Worm (Caenorhabditis elegans) whole organism, early embryonic: ENCODE measurements around the gene sax-3.

Source experiments
- aly-1 ChIP-seq: sonication (generic microtip); optimal IDR thresholded peaks from 2 replicates; lab custom pipeline; 2016; ENCODE audit warnings: missing genetic modification characterization, missing compliant biosample characterization
- ama-1 ChIP-seq: fragments of 150-350 bp; optimal IDR thresholded peaks from 2 replicates; lab custom pipeline; 2014
- flt-1 ChIP-seq: fragments of 200-800 bp; sonication (Bioruptor generic); IDR thresholded peaks from 2 replicates; pipeline ENCODE4 v1.3.6; 2022; ENCODE audit warnings: missing genetic modification characterization, missing compliant biosample characterization
- hmbx-1 ChIP-seq: sonication (generic microtip); optimal IDR thresholded peaks from 2 replicates; lab custom pipeline; 2016; ENCODE audit warnings: mild to moderate bottlenecking, missing genetic modification characterization, missing compliant biosample characterization
- hnd-1 ChIP-seq: sonication (generic microtip); optimal IDR thresholded peaks from 2 replicates; lab custom pipeline; 2016; ENCODE audit warnings: missing genetic modification characterization, missing compliant biosample characterization
- pes-1 ChIP-seq: fragments of 200-800 bp; sonication (Bioruptor generic); IDR thresholded peaks from 2 replicates; pipeline ENCODE4 v1.3.6; 2022; ENCODE audit warnings: missing genetic modification reagents, missing genetic modification characterization, missing compliant biosample characterization
- scrt-1 ChIP-seq: fragments of 200-800 bp; sonication (Bioruptor generic); IDR thresholded peaks from 2 replicates; pipeline ENCODE4 v1.3.6; 2022; ENCODE audit warnings: missing genetic modification characterization, missing compliant biosample characterization
- sea-1 ChIP-seq: fragments of 200-800 bp; sonication (Bioruptor generic); conservative IDR thresholded peaks from 2 replicates; pipeline ENCODE4 v1.3.6; 2022; ENCODE audit warnings: missing genetic modification characterization, missing compliant biosample characterization

DNA sequence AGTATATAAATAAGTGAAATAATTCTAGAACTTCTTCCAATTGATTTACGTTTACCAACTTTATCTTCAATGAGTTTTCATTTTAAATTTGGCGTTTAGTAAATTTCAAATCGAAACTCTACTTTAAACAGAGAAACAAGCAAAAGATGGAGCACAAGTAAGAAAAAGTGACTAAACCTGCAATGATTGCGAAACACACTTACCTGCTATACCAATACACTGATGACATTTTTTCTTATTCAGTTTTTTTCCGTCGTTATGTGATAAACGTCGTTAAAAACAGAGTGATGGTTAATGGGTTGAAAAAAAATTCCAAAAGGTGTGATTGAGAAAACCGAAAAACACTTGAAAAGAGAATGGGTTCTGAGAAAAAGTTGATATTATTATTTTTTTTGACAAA is 8.1 kb upstream of the sax-3 start:
- TF ChIP-seq pes-1 = no peak
- no peak for TF ChIP-seq scrt-1
- no peak for TF ChIP-seq sea-1 (GFP tag; lab: Robert Waterston, UW)
- TF ChIP-seq aly-1 (tag; lab: Kevin White, UChicago) = no peak
- TF ChIP-seq hnd-1 (tag; lab: Kevin White, UChicago) = no peak
- no peak for TF ChIP-seq ama-1 (lab: Kevin White, UChicago)
- no peak for TF ChIP-seq hmbx-1
- TF ChIP-seq flt-1 (GFP tag; lab: Robert Waterston, UW) = no peak
